Worm (Caenorhabditis elegans): Measurements from ENCODE around the gene tbx-2.

ce11 chrIII:5155393-5155792 lies 19.3 kb upstream of the tbx-2 start:
- TF ChIP-seq nhr-28 (tag; optimal IDR thresholded peaks at IDR 0.05) (no peak), fkh-10 (GFP tag; optimal IDR thresholded peaks at IDR 0.05) (no peak), F16B12.6 (tag; optimal IDR thresholded peaks at IDR 0.05) (no peak), nhr-76 (tag; optimal IDR thresholded peaks at IDR 0.05) (no peak), aly-2 (tag; optimal IDR thresholded peaks at IDR 0.05) (no peak), pqm-1 (tag; optimal IDR thresholded peaks at IDR 0.05) (no peak), mdl-1 (tag; optimal IDR thresholded peaks at IDR 0.05) (no peak), ama-1 (optimal IDR thresholded peaks at IDR 0.05) (no peak), alr-1 (tag; optimal IDR thresholded peaks at IDR 0.05; ENCODE audit: borderline replicate concordance) (no peak), ceh-8 (GFP tag; optimal IDR thresholded peaks at IDR 0.05) (no peak), lin-39 (tag; optimal IDR thresholded peaks at IDR 0.05) (no peak)
